Fruit fly (Drosophila melanogaster): ENCODE data around the gene bdl.

bdl gene

dm6 chr2L:4350683-4351324, 26.4 kb downstream of the bdl start (continued):
- TF ChIP-seq chinmo (GFP tag; IDR thresholded peaks at IDR 0.05; ENCODE audit: partially characterized antibody) (no peak), Max (GFP tag; optimal IDR thresholded peaks at IDR 0.05) (peak; percentile 68), cas (GFP tag; IDR thresholded peaks at IDR 0.05) (no peak), pfk (GFP tag; optimal IDR thresholded peaks at IDR 0.05) (no peak), CG3163 (GFP tag; optimal IDR thresholded peaks at IDR 0.05) (peak; percentile 6), ken (GFP tag; IDR thresholded peaks at IDR 0.05) (0 out of 3 replicates have a peak, but pooled peaks have one; percentile 43), nau (GFP tag; optimal IDR thresholded peaks at IDR 0.05) (no peak), CG4730 (GFP tag; IDR thresholded peaks at IDR 0.05) (peak; percentile 49; the same call in 1 of the 2 replicates), inv (GFP tag; IDR thresholded peaks at IDR 0.05; ENCODE audit: partially characterized antibody) (no peak), CG14965 (GFP tag; optimal IDR thresholded peaks at IDR 0.05; ENCODE audit: borderline replicate concordance) (peak; percentile 42), CG1233 (GFP tag; optimal IDR thresholded peaks at IDR 0.05) (peak; percentile 82), wdn (GFP tag; IDR thresholded peaks at IDR 0.05) (peak; percentile 21; the same call in 1 of the 2 replicates), PHDP (tag; optimal IDR thresholded peaks at IDR 0.05) (no peak), unpg (GFP tag; optimal IDR thresholded peaks at IDR 0.05) (peak; percentile 71), slbo (GFP tag; IDR thresholded peaks at IDR 0.05) (no peak), phol (tag; optimal IDR thresholded peaks at IDR 0.05) (peak; percentile 80), CG2129 (GFP tag; IDR thresholded peaks at IDR 0.05; ENCODE audit: partially characterized antibody) (no peak), CG7271 (tag; optimal IDR thresholded peaks at IDR 0.05) (no peak), zen2 (GFP tag; IDR thresholded peaks at IDR 0.05; ENCODE audit: partially characterized antibody) (no peak), B-H1 (GFP tag; IDR thresholded peaks at IDR 0.05) (no peak), CG7556 (GFP tag; optimal IDR thresholded peaks at IDR 0.05) (peak; percentile 71), CG7963 (GFP tag; IDR thresholded peaks at IDR 0.05; ENCODE audit: partially characterized antibody) (no peak), CG15269 (tag; optimal IDR thresholded peaks at IDR 0.05) (no peak), Gug (GFP tag; IDR thresholded peaks at IDR 0.05) (peak; percentile 18; the same call in 1 of the 4 replicates), CG10209 (GFP tag; optimal IDR thresholded peaks at IDR 0.05) (peak; percentile 73), CG10267 (tag; optimal IDR thresholded peaks at IDR 0.05) (peak; percentile 88), CG6765 (GFP tag; optimal IDR thresholded peaks at IDR 0.05) (no peak), bigmax (GFP tag; optimal IDR thresholded peaks at IDR 0.05) (no peak), insv (GFP tag; optimal IDR thresholded peaks at IDR 0.05) (no peak), yki (optimal IDR thresholded peaks at IDR 0.05) (no peak), CG6689 (GFP tag; IDR thresholded peaks at IDR 0.05) (peak; percentile 83), Rfx (GFP tag; IDR thresholded peaks at IDR 0.05) (no peak), CG8359 (GFP tag; optimal IDR thresholded peaks at IDR 0.05; ENCODE audit: borderline replicate concordance) (peak; percentile 7), ranshi (GFP tag; IDR thresholded peaks at IDR 0.05) (peak; percentile 48; the same call in 1 of the 2 replicates), zf30C (GFP tag; optimal IDR thresholded peaks at IDR 0.05) (peak; percentile 91), unc-4 (GFP tag; IDR thresholded peaks at IDR 0.05; ENCODE audit: partially characterized antibody) (no peak), CG16779 (GFP tag; IDR thresholded peaks at IDR 0.05) (no peak), tna (GFP tag; IDR thresholded peaks at IDR 0.05; ENCODE audit: partially characterized antibody) (no peak), Ada2b (GFP tag; IDR thresholded peaks at IDR 0.05) (no peak), croc (GFP tag; conservative IDR thresholded peaks at IDR 0.05) (peak; percentile 57), CG11504 (tag; optimal IDR thresholded peaks at IDR 0.05) (peak; percentile 48), CG5245 (GFP tag; optimal IDR thresholded peaks at IDR 0.05) (peak; percentile 40), Myb (GFP tag; optimal IDR thresholded peaks at IDR 0.05) (peak; percentile 9), cwo (GFP tag; optimal IDR thresholded peaks at IDR 0.05) (no peak), chn (GFP tag; optimal IDR thresholded peaks at IDR 0.05) (peak; percentile 64), dm (GFP tag; optimal IDR thresholded peaks at IDR 0.05) (peak; percentile 74), CG4707 (GFP tag; optimal IDR thresholded peaks at IDR 0.05) (peak; percentile 16), CG13296 (GFP tag; optimal IDR thresholded peaks at IDR 0.05) (no peak), shn (GFP tag; optimal IDR thresholded peaks at IDR 0.05) (peak; percentile 41)

Data from whole organism, embryonic.